Worm (Caenorhabditis elegans): Measurements from ENCODE around the gene Y37E11B.10.

The Y37E11B.10 gene

DNA sequence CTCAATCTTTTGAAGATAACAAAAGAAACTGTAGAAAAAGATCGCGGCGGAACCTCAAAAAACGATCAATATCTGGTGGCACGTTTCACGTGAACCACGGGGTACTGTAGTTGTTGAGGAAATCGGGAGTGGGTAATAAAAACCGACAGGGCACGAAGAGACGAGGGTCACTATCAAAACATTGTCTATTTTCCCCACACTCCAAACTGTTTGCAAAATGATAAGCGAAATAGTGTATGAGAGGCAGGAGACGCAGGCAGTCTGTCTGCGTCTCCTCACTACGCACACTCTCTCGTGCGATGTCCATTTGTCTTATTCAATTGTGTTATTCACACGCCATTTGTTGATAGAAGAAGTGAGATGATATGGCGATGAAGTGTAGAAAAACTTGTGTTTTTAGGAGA lies 47.2 kb upstream of the Y37E11B.10 start (continued):
- TF ChIP-seq unc-39 (tag; optimal IDR thresholded peaks at IDR 0.05) (no peak), nhr-42 (GFP tag; IDR thresholded peaks at IDR 0.05) (peak; percentile 32; the same call in 1 of the 2 replicates), dpl-1 (GFP tag; optimal IDR thresholded peaks at IDR 0.05) (peak; percentile 33), php-3 (GFP tag; IDR thresholded peaks at IDR 0.05) (peak; percentile 68), ctbp-1 (GFP tag; IDR thresholded peaks at IDR 0.05) (no peak), unc-62 (GFP tag; optimal IDR thresholded peaks at IDR 0.05 in 1 of 2) (no peak), unc-62 (tag; optimal IDR thresholded peaks at IDR 0.05) (no peak), zip-11 (GFP tag; IDR thresholded peaks at IDR 0.05) (no peak), nhr-10 (tag; optimal IDR thresholded peaks at IDR 0.05) (peak; percentile 82), F49E8.2 (tag; optimal IDR thresholded peaks at IDR 0.05; ENCODE audit: borderline replicate concordance) (no peak), lin-29 (GFP tag; IDR thresholded peaks at IDR 0.05) (no peak), mdl-1 (tag; optimal IDR thresholded peaks at IDR 0.05) (peak; percentile 55 to 81), pha-4 (GFP tag; IDR thresholded peaks at IDR 0.05) (no peak), pha-4 (tag; optimal IDR thresholded peaks at IDR 0.05) (peak; percentile 37), cey-2 (tag; optimal IDR thresholded peaks at IDR 0.05; ENCODE audit: borderline replicate concordance, insufficient read depth) (peak; percentile 71), ztf-11 (tag; optimal IDR thresholded peaks at IDR 0.05) (no peak), nhr-28 (tag; optimal IDR thresholded peaks at IDR 0.05) (peak; percentile 94), D1046.2 (GFP tag; IDR thresholded peaks at IDR 0.05) (no peak), fkh-10 (GFP tag; optimal IDR thresholded peaks at IDR 0.05) (no peak), dmd-8 (GFP tag; IDR thresholded peaks at IDR 0.05) (no peak), daf-16 (GFP tag; optimal IDR thresholded peaks at IDR 0.05) (no peak), daf-16 (tag; optimal IDR thresholded peaks at IDR 0.05) (peak; percentile 96), lsy-2 (tag; optimal IDR thresholded peaks at IDR 0.05) (peak; percentile 45 to 82), ama-1 (optimal IDR thresholded peaks at IDR 0.05) (no peak), ztf-7 (tag; optimal IDR thresholded peaks at IDR 0.05) (no peak), hif-1 (tag; optimal IDR thresholded peaks at IDR 0.05) (peak in 1 of 2 experiments; percentile 11), set-16 (GFP tag; IDR thresholded peaks at IDR 0.05) (no peak), mes-2 (tag; optimal IDR thresholded peaks at IDR 0.05; ENCODE audit: poor library complexity, severe bottlenecking) (peak; percentile 11), vab-7 (GFP tag; IDR thresholded peaks at IDR 0.05) (no peak), hlh-30 (tag; optimal IDR thresholded peaks at IDR 0.05; ENCODE audit: insufficient read depth) (peak; percentile 77), ceh-20 (GFP tag; IDR thresholded peaks at IDR 0.05) (no peak), zfp-2 (tag; optimal IDR thresholded peaks at IDR 0.05) (no peak), dve-1 (tag; optimal IDR thresholded peaks at IDR 0.05; ENCODE audit: insufficient read depth) (peak; percentile 88), Y75B8A.6 (GFP tag; IDR thresholded peaks at IDR 0.05) (no peak), nhr-11 (tag; optimal IDR thresholded peaks at IDR 0.05) (peak; percentile 31), mep-1 (tag; optimal IDR thresholded peaks at IDR 0.05) (peak; percentile 24)

DNA sequence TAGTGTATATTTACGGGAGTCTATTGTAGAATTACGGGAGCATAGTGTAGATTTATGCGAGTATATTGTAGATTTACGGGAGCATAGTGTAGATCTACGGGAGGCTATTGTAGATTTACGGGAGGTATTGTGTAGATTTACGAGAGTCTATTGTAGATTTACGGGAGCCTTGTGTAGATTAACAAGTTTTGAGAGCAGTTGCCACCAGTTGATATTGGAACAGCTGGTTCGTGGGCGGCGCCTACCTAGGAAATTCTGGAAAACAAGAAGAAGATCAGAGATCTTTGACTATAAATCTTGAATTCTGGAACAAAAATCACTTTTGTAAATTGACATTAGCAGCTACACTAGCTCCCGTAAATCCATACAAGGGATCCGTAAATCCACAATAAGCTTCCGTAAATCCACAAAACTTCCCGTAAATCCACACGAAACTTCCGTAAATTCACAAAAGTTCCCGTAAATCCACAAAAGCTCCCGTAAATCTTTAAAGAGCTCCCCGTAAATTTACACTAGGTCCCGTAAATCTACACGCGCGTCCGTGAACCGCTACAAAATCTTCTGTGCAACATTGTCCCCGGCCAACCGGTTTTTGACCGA lies 46.6 kb upstream of the Y37E11B.10 start:
- TF ChIP-seq tag-97 (GFP tag; IDR thresholded peaks at IDR 0.05) = no peak
- no peak for TF ChIP-seq dpl-1 (GFP tag; optimal IDR thresholded peaks at IDR 0.05)
- TF ChIP-seq set-16 (GFP tag; IDR thresholded peaks at IDR 0.05) = no peak
- TF ChIP-seq ceh-32 (tag; optimal IDR thresholded peaks at IDR 0.05; ENCODE audit: poor library complexity) = no peak
- no peak for TF ChIP-seq saeg-2 (GFP tag; IDR thresholded peaks at IDR 0.05)
- no peak for TF ChIP-seq lin-13 (GFP tag; optimal IDR thresholded peaks at IDR 0.05)
- no peak for TF ChIP-seq dve-1 (tag; optimal IDR thresholded peaks at IDR 0.05; ENCODE audit: insufficient read depth)
- no peak for TF ChIP-seq ZK337.2 (GFP tag; IDR thresholded peaks at IDR 0.05)

All from whole organism, L4 larva.